Fruit fly (Drosophila melanogaster) whole organism, prepupa: ENCODE results near the gene CG17734.
A peak's percentile ranks its signal among the peaks of the same experiment; 100 is the strongest.

Experiments used
- Blimp-1 ChIP-seq: fragments of 200-800 bp; sonication (Bioruptor generic); optimal IDR thresholded peaks from 3 replicates; lab custom pipeline; 2017; ENCODE audit warnings: missing biosample characterization, missing genetic modification characterization, mild to moderate bottlenecking, moderate library complexity, missing genetic modification reagents
- CG10669 ChIP-seq: fragments of 200-800 bp; sonication (Bioruptor generic); optimal IDR thresholded peaks from 3 replicates; lab custom pipeline; 2018; ENCODE audit warnings: missing biosample characterization, mild to moderate bottlenecking, missing genetic modification characterization, moderate library complexity
- CG11294 ChIP-seq: fragments of 200-800 bp; sonication (Bioruptor generic); IDR thresholded peaks from 2 replicates; pipeline ENCODE4 v1.3.6; 2022; ENCODE audit warnings: missing biosample characterization, missing genetic modification characterization
- CG11762 ChIP-seq: fragments of 200-800 bp; sonication (Bioruptor generic); optimal IDR thresholded peaks from 3 replicates; lab custom pipeline; 2016; ENCODE audit warnings: missing biosample characterization, missing genetic modification characterization; ENCODE audit not compliant: insufficient read depth
- CG11902 ChIP-seq: fragments of 200-800 bp; sonication (Bioruptor generic); optimal IDR thresholded peaks from 3 replicates; lab custom pipeline; 2016; ENCODE audit warnings: missing biosample characterization, missing genetic modification characterization
- CG15336 ChIP-seq: fragments of 200-800 bp; sonication (Bioruptor generic); IDR thresholded peaks from 2 replicates; pipeline ENCODE4 v1.3.6; 2022; ENCODE audit warnings: missing biosample characterization, missing genetic modification characterization
- CG1621 ChIP-seq: fragments of 200-800 bp; sonication (Bioruptor generic); optimal IDR thresholded peaks from 3 replicates; lab custom pipeline; 2018; ENCODE audit warnings: missing biosample characterization, mild to moderate bottlenecking, missing genetic modification characterization
- CG34406 ChIP-seq: fragments of 200-800 bp; sonication (Bioruptor generic); optimal IDR thresholded peaks from 3 replicates; lab custom pipeline; 2016; ENCODE audit warnings: missing biosample characterization, missing genetic modification characterization
- CG3919 ChIP-seq: fragments of 200-800 bp; sonication (Bioruptor generic); optimal IDR thresholded peaks from 3 replicates; lab custom pipeline; 2016; ENCODE audit warnings: missing biosample characterization, missing genetic modification characterization
- CG4318 ChIP-seq: fragments of 200-800 bp; sonication (Bioruptor generic); optimal IDR thresholded peaks from 3 replicates; lab custom pipeline; 2017; ENCODE audit warnings: missing biosample characterization, mild to moderate bottlenecking, missing genetic modification characterization
- CG6163 ChIP-seq: fragments of 200-800 bp; sonication (Bioruptor generic); IDR thresholded peaks from 3 replicates; pipeline ENCODE4 v1.3.6; 2022; ENCODE audit warnings: missing biosample characterization, missing genetic modification characterization
- CG6808 ChIP-seq: fragments of 200-800 bp; sonication (Bioruptor generic); optimal IDR thresholded peaks from 3 replicates; lab custom pipeline; 2017; ENCODE audit warnings: missing biosample characterization, missing genetic modification characterization, mild to moderate bottlenecking, moderate library complexity, missing genetic modification reagents
- CG8319 ChIP-seq: fragments of 200-800 bp; sonication (Bioruptor generic); optimal IDR thresholded peaks from 3 replicates; lab custom pipeline; 2016; ENCODE audit warnings: missing biosample characterization, missing genetic modification characterization
- CG8632 ChIP-seq: fragments of 200-800 bp; sonication (Bioruptor generic); optimal IDR thresholded peaks from 3 replicates; lab custom pipeline; 2016; ENCODE audit warnings: missing biosample characterization, missing genetic modification characterization
- CG9139 ChIP-seq: fragments of 200-800 bp; sonication (Bioruptor generic); optimal IDR thresholded peaks from 3 replicates; lab custom pipeline; 2017; ENCODE audit warnings: missing biosample characterization, mild to moderate bottlenecking, missing genetic modification characterization
- Eip93F ChIP-seq: fragments of 200-800 bp; sonication (Bioruptor generic); optimal IDR thresholded peaks from 2 replicates; lab custom pipeline; 2016; ENCODE audit warnings: missing biosample characterization, mild to moderate bottlenecking, missing genetic modification characterization
- Ets96B ChIP-seq: fragments of 200-800 bp; optimal IDR thresholded peaks from 2 replicates; lab custom pipeline; 2019; ENCODE audit warnings: missing biosample characterization, mild to moderate bottlenecking, missing genetic modification characterization, moderate library complexity
- Hr38 ChIP-seq: sonication (Bioruptor generic); optimal IDR thresholded peaks from 2 replicates; lab custom pipeline; 2016; ENCODE audit warnings: missing biosample characterization, missing genetic modification characterization
- Lpt ChIP-seq: fragments of 200-800 bp; sonication (Bioruptor generic); optimal IDR thresholded peaks from 3 replicates; lab custom pipeline; 2016; ENCODE audit warnings: missing biosample characterization, missing genetic modification characterization
- Met ChIP-seq: fragments of 200-800 bp; sonication (Bioruptor generic); optimal IDR thresholded peaks from 3 replicates; lab custom pipeline; 2016; ENCODE audit warnings: missing biosample characterization, missing genetic modification characterization
- OdsH ChIP-seq: fragments of 200-800 bp; sonication (Bioruptor generic); optimal IDR thresholded peaks from 3 replicates; lab custom pipeline; 2016; ENCODE audit warnings: missing biosample characterization, missing genetic modification characterization
- Sox102F ChIP-seq: fragments of 200-800 bp; sonication (Bioruptor generic); optimal IDR thresholded peaks from 2 replicates; lab custom pipeline; 2016; ENCODE audit warnings: missing biosample characterization, mild to moderate bottlenecking, missing genetic modification characterization
- dac ChIP-seq: fragments of 200-800 bp; sonication (Bioruptor generic); optimal IDR thresholded peaks from 2 replicates; lab custom pipeline; 2017; ENCODE audit warnings: missing biosample characterization, mild to moderate bottlenecking, missing genetic modification characterization
- esn ChIP-seq: fragments of 200-800 bp; sonication (Bioruptor generic); optimal IDR thresholded peaks from 2 replicates; lab custom pipeline; 2016; ENCODE audit warnings: missing biosample characterization, mild to moderate bottlenecking, missing genetic modification characterization, moderate library complexity
- fd59A ChIP-seq: fragments of 200-800 bp; sonication (Bioruptor generic); optimal IDR thresholded peaks from 2 replicates; lab custom pipeline; 2017; ENCODE audit warnings: missing biosample characterization, mild to moderate bottlenecking, missing genetic modification characterization, missing genetic modification reagents
- fkh ChIP-seq: fragments of 200-800 bp; sonication (Bioruptor generic); optimal IDR thresholded peaks from 3 replicates; lab custom pipeline; 2017; ENCODE audit warnings: missing biosample characterization, mild to moderate bottlenecking, missing genetic modification characterization, moderate library complexity
- lz ChIP-seq: fragments of 200-800 bp; sonication (Bioruptor generic); optimal IDR thresholded peaks from 3 replicates; lab custom pipeline; 2016; ENCODE audit warnings: missing biosample characterization, missing genetic modification characterization
- salr ChIP-seq, 2 experiments: fragments of 200-800 bp; sonication (Bioruptor generic); optimal IDR thresholded peaks; 3 replicates each; lab custom pipeline; 2016 to 2018; ENCODE audit warnings: missing biosample characterization in 2 of 2, missing genetic modification characterization in 2 of 2, mild to moderate bottlenecking in 1 of 2
- svp ChIP-seq: fragments of 200-800 bp; sonication (Bioruptor generic); peaks from one replicate; lab custom pipeline; 2016; ENCODE audit warnings: missing biosample characterization, missing genetic modification characterization
- topi ChIP-seq: fragments of 200-800 bp; sonication (Bioruptor generic); optimal IDR thresholded peaks from 3 replicates; lab custom pipeline; 2016; ENCODE audit warnings: missing biosample characterization, missing genetic modification characterization
- vri ChIP-seq: fragments of 200-800 bp; sonication (Bioruptor generic); optimal IDR thresholded peaks from 3 replicates; lab custom pipeline; 2016; ENCODE audit warnings: missing biosample characterization, mild to moderate bottlenecking, missing genetic modification characterization

Gene CG17734

DNA sequence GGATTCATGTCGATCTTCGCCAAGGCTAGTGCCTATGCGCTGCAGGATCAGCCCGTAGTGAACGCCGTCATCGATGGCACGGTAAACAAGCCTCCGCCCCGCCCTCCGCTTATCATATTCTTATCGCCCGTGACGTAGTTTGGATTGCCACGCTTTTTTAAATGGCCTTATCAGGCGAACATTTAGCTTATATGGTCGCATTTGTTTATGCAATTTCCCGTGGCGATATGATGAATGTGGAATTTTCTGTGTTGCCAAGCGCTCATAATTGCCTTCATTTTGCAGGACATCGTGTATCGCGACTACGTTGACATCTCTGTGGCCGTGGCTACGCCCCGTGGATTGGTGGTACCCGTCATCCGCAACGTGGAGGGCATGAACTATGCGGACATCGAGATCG, 2.0 kb upstream of the CG17734 start:
- TF ChIP-seq fd59A (GFP tag; lab: Kevin White, UChicago) (no peak), Sox102F (no peak), vri (GFP tag; lab: Kevin White, UChicago) (peak; percentile 77), Blimp-1 (GFP tag; lab: Kevin White, UChicago) (no peak), svp (GFP tag; lab: Kevin White, UChicago) (peak; percentile 77), CG1621 (tag; lab: Kevin White, UChicago) (no peak), CG15336 (GFP tag; lab: Robert Waterston, UW) (no peak), CG34406 (GFP tag; lab: Kevin White, UChicago) (no peak)

DNA sequence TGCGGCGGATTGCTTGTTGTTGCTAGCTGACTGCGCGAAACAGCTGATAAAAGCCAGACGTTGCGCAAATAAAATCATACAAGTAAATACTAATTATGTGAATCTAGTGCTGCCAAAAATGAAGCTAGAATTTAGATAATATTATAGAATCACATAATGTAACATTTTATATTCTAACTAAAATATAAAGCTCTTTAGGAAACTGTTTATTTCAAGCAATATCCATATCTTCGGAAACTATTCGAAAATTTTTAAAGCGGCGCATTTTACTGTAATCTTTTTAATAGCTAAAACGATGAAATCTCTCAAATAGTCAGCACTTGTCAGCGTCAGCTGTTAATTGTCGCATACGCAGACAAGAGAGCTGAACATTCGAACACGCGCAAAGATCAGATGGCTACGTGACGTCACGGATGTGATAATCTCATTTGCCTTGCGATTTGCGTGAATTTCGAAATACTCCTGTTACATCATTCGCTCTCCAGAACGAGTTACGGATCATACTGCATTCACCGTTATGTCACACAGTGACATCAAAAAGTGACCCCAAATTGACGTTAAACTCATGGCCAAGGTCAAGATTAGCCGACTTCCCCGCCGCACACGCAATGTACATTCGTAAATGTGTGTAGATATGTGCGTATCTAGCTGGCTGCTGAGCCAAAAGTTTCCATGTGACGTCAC, 600 bp downstream of the CG17734 start:
- TF ChIP-seq vri (GFP tag; lab: Kevin White, UChicago) = peak; percentile 90
- no peak for TF ChIP-seq CG6163 (GFP tag; lab: Robert Waterston, UW)
- TF ChIP-seq fkh (GFP tag; lab: Kevin White, UChicago) = peak; percentile 85
- TF ChIP-seq CG8319 (GFP tag; lab: Kevin White, UChicago) = no peak
- TF ChIP-seq CG3919 (GFP tag; lab: Kevin White, UChicago) = no peak
- TF ChIP-seq Eip93F (GFP tag; lab: Kevin White, UChicago) = no peak
- peak; percentile 81 for TF ChIP-seq svp (GFP tag; lab: Kevin White, UChicago)
- TF ChIP-seq Met (GFP tag; lab: Kevin White, UChicago) = no peak
- TF ChIP-seq CG4318 (GFP tag; lab: Kevin White, UChicago) = no peak
- TF ChIP-seq Lpt = no peak
- peak; percentile 16 for TF ChIP-seq Ets96B (tag; lab: Kevin White, UChicago)
- peak; percentile 58 for TF ChIP-seq CG9139
- no peak for TF ChIP-seq lz
- no peak for TF ChIP-seq CG11762 (GFP tag; lab: Kevin White, UChicago)
- no peak for TF ChIP-seq salr (GFP tag; optimal IDR thresholded peaks at IDR 0.05; lab: Kevin White, UChicago)

DNA sequence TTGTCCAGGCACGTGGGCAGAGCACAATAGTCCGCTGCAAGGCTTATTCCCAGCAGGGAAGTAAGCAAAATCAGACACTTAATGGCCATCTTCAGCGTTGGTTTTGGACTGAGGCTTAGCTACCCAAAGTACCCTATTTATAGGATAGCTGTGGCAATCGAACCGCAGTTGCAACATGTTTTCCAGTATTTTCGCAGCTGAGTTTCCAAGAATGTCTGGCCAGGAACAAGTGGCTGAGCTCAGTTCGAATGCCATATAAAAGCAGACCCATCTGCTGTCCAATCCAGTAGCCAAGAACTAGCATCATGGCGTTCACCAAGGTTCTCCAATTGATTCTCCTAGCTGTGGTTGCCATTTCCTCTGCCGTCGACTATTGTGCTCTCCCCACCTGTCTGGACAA, 2.9 kb downstream of the CG17734 start, which contains the start of the genes scpr-B and scpr-A:
TSS of gene scpr-B (minus strand) at position 101 of the 400 bp plus-strand sequence.
TSS of gene scpr-A (plus strand) at position 293 of the 400 bp plus-strand sequence.
- TF ChIP-seq CG15336 (GFP tag; lab: Robert Waterston, UW) (no peak), CG4318 (GFP tag; lab: Kevin White, UChicago) (no peak), lz (no peak), vri (GFP tag; lab: Kevin White, UChicago) (no peak)

DNA sequence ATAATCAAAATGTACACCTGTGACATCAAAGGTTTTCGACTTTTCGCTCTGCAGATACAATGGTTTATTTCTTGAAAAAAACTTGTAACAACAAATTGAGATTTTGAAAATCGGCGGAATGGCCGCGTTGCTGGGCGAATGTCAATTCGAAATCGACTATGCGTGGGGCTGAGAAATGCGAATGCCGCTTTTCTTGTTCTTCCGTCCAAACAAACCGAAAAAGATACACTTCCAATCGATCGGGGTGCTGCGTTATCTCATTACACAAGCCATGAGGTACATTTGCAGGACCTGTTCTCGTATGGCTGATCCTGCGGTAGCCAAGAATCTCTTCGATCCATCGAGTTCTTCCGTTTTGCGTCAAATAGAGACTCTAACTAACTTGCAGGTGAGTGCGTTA, 6.2 kb downstream of the CG17734 start, which contains the start of gene CG31388:
TSS of gene CG31388 (plus strand) at position 218 of the 400 bp plus-strand sequence.
- TF ChIP-seq fkh (GFP tag; lab: Kevin White, UChicago) (peak; percentile 54), CG6808 (GFP tag; lab: Kevin White, UChicago) (no peak)

DNA sequence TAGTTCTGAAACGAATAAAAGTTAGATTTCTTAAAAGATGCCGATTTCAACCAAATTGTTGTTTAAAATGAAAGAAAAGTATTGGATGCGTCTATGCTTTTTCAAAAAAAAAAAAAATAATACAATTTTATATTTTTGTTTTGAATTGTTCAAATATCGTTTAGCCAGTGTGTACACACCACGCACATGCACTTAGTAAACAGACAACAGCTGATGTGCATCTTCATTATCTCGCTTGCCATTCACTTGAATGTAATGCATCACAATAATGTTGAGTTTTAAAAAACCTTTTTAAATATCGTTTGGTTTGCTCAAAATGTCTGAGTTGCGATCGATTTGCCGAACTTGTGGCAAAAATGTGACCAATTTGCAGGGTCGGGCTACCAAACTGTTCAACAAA, 7.8 kb downstream of the CG17734 start, which contains the start of gene CG31441:
TSS of gene CG31441 (plus strand) at position 246 of the 400 bp plus-strand sequence.
- TF ChIP-seq esn (peak; percentile 28), CG4318 (GFP tag; lab: Kevin White, UChicago) (no peak), dac (no peak), CG11294 (GFP tag; lab: Robert Waterston, UW) (no peak), OdsH (no peak), CG11902 (GFP tag; lab: Kevin White, UChicago) (no peak), Blimp-1 (GFP tag; lab: Kevin White, UChicago) (no peak), topi (GFP tag; lab: Kevin White, UChicago) (no peak), CG10669 (no peak), Met (GFP tag; lab: Kevin White, UChicago) (no peak), Hr38 (GFP tag; lab: Kevin White, UChicago) (no peak), fd59A (GFP tag; lab: Kevin White, UChicago) (no peak), CG8632 (GFP tag; lab: Kevin White, UChicago) (no peak), lz (no peak), fkh (GFP tag; lab: Kevin White, UChicago) (peak; percentile 94)
